Worm (Caenorhabditis elegans): ENCODE data around the gene F10C1.8.

Gene F10C1.8

DNA sequence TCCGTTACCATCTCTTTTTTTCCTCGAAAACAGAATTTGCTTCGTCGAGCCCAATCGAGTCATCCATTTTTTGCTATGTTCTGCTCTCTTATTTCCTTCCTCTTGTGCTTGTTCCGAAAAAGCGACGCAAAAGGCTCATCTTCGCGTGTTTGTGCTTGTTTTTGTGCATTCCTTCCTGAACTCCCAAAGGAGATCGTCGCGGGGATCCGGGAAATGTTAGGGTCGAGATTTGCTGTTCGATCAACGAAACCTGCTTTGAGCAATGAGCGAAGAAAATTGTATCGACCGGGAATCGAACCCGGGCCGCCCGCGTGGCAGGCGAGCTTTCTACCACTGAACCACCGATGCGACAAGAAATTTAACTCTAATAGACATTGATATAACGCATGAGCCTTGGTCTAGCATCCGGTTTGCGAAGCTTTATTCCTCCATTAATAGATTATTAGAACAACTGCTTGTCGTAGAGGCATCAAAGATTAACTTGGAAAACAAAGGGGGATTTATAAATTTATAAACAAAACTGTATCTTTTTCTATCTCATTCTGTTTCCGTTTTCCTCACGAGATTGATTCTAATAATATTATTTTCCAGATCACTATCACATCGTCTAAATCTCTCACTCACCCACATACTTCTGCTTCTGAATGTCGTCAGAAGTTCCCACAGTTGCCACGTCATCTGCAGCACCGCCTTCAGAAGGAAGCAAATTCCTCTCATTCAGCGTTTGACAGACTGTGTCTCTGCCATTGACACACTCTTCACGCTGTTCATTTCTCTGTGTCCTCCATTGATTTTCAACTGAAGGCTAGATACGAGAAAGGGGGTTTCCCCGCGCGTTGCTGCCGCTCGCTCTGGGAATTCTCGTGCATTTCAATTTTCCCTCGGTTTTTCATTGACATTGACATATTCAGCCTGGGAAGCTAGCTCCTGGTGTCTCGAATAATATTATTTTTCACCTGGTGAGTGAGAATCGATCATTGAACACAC, 28.0 kb downstream of the F10C1.8 start, which contains the start of gene K05F1.6 (continued):
- TF ChIP-seq sea-2 (GFP tag; IDR thresholded peaks at IDR 0.05) (no peak), ztf-18 (tag; optimal IDR thresholded peaks at IDR 0.05) (peak; percentile 81), tbx-9 (tag; optimal IDR thresholded peaks at IDR 0.05; ENCODE audit: borderline replicate concordance) (no peak), akir-1 (GFP tag; optimal IDR thresholded peaks at IDR 0.05) (no peak), mes-4 (tag; optimal IDR thresholded peaks at IDR 0.05) (peak; percentile 76), cebp-2 (GFP tag; IDR thresholded peaks at IDR 0.05) (0 out of 2 replicates have a peak, but pooled peaks have one; percentile 27), unc-62 (GFP tag; optimal IDR thresholded peaks at IDR 0.05) (no peak), madf-10 (tag; optimal IDR thresholded peaks at IDR 0.05) (peak; percentile 70), B0261.1 (tag; optimal IDR thresholded peaks at IDR 0.05) (peak; percentile 94), hsf-1 (GFP tag; IDR thresholded peaks at IDR 0.05) (peak; percentile 44; the same call in 1 of the 2 replicates), rec-8 (tag; optimal IDR thresholded peaks at IDR 0.05) (peak; percentile 81 to 91), ccch-3 (GFP tag; optimal IDR thresholded peaks at IDR 0.05) (no peak), F37B4.10 (GFP tag; IDR thresholded peaks at IDR 0.05) (no peak)

DNA sequence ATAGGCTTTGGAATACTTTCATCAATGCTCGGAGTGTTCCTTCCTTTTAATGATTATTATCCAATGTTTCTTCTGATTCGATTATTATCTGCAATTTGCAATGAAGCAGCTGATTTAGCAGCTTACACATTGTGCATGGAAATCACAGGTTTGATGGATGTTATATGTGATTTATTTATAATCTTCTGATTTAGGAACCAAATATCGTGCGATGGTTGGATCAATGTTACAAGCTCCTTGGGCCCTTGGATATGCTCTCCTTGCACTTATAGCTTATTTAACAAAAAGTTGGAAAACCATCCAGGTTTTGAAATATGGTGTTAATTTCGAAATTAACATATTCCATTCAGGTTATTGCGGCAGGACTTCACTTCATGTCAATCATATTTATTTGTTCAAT, 31.2 kb downstream of the F10C1.8 start:
- TF ChIP-seq lir-1 (GFP tag; conservative IDR thresholded peaks at IDR 0.05) (no peak), him-1 (tag; optimal IDR thresholded peaks at IDR 0.05) (no peak), madf-8 (GFP tag; conservative IDR thresholded peaks at IDR 0.05) (no peak), nhr-90 (tag; optimal IDR thresholded peaks at IDR 0.05) (no peak), unc-62 (GFP tag; optimal IDR thresholded peaks at IDR 0.05) (no peak), tlf-1 (GFP tag; optimal IDR thresholded peaks at IDR 0.05) (no peak), snpc-3.4 (tag; optimal IDR thresholded peaks at IDR 0.05) (no peak), F23B12.7 (tag; optimal IDR thresholded peaks at IDR 0.05; ENCODE audit: insufficient read depth) (no peak), D2030.7 (GFP tag; IDR thresholded peaks at IDR 0.05) (no peak), K11D2.4 (GFP tag; IDR thresholded peaks at IDR 0.05) (no peak), attf-3 (GFP tag; conservative IDR thresholded peaks at IDR 0.05) (no peak), sdz-38 (tag; optimal IDR thresholded peaks at IDR 0.05) (no peak)

DNA sequence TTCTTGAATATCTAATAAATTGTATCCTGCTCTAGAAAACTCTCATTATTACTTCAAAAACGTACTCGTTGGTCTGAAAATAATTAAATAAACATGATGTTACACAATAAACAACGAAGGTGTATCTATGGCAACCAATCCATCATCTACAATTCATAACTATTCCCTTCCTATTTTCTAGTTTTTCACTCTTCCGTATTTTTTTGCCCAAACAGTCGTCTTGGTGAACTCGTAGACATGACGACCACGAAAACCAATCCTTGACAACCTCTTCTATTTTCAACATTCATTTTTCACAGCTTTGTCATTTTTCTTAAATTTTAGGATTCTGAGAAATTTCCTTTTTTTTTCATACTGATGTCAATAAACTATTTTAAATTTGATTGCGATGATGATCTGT, 34.5 kb downstream of the F10C1.8 start, which contains the start of gene K05F1.13:
Gene K05F1.13, plus strand, starts transcription at position 301 of the 400 bp plus-strand sequence.
- no peak for TF ChIP-seq snpc-4 (GFP tag; optimal IDR thresholded peaks at IDR 0.05)
- no peak for TF ChIP-seq snpc-4 (tag; optimal IDR thresholded peaks at IDR 0.05)
- TF ChIP-seq tbx-9 (tag; optimal IDR thresholded peaks at IDR 0.05; ENCODE audit: borderline replicate concordance), result no peak
- TF ChIP-seq ekl-4 (GFP tag; IDR thresholded peaks at IDR 0.05), result no peak
- no peak for TF ChIP-seq ztf-3 (GFP tag; optimal IDR thresholded peaks at IDR 0.05)
- TF ChIP-seq lin-26 (GFP tag; IDR thresholded peaks at IDR 0.05), result no peak
- TF ChIP-seq lin-40 (tag; optimal IDR thresholded peaks at IDR 0.05), result no peak
- no peak for TF ChIP-seq mcd-1 (GFP tag; IDR thresholded peaks at IDR 0.05)
- no peak for TF ChIP-seq B0019.2 (GFP tag; conservative IDR thresholded peaks at IDR 0.05)
- TF ChIP-seq bed-1 (GFP tag; IDR thresholded peaks at IDR 0.05), result no peak
- TF ChIP-seq F49E8.2 (tag; optimal IDR thresholded peaks at IDR 0.05; ENCODE audit: insufficient read depth), result no peak
- no peak for TF ChIP-seq B0336.3 (GFP tag; IDR thresholded peaks at IDR 0.05)
- no peak for TF ChIP-seq madf-3 (GFP tag; IDR thresholded peaks at IDR 0.05)

Data from whole organism, young adult.